Fruit fly (Drosophila melanogaster) whole organism, embryonic: ENCODE results near the gene Hr78.

ENCODE experiments used
- Abd-B ChIP-seq: fragments of 200-800 bp; sonication (Bioruptor generic); optimal IDR thresholded peaks from 2 replicates; lab custom pipeline; 2018; ENCODE audit warnings: missing biosample characterization, mild to moderate bottlenecking, missing genetic modification characterization, moderate library complexity
- CG10274 ChIP-seq: fragments of 200-800 bp; sonication (Bioruptor generic); optimal IDR thresholded peaks from 3 replicates; lab custom pipeline; 2017; ENCODE audit warnings: missing biosample characterization, mild to moderate bottlenecking, missing genetic modification characterization
- CTCF ChIP-seq: fragments of 200-800 bp; sonication (Bioruptor generic); optimal IDR thresholded peaks from 2 replicates; lab custom pipeline; 2017; ENCODE audit warnings: missing biosample characterization, mild to moderate bottlenecking, missing genetic modification characterization, moderate library complexity
- ERR ChIP-seq: fragments of 200-800 bp; sonication (Bioruptor generic); optimal IDR thresholded peaks from 2 replicates; lab custom pipeline; 2016; ENCODE audit warnings: missing biosample characterization, missing genetic modification characterization
- Mrtf ChIP-seq: fragments of 200-800 bp; sonication (Bioruptor generic); IDR thresholded peaks from 3 replicates; pipeline ENCODE4 v1.3.6; 2022; ENCODE audit warnings: missing biosample characterization, missing genetic modification characterization
- NC2β ChIP-seq: fragments of 200-800 bp; sonication (Bioruptor generic); optimal IDR thresholded peaks from 2 replicates; lab custom pipeline; 2016; ENCODE audit warnings: missing biosample characterization, missing genetic modification characterization
- Nf-YA ChIP-seq: fragments of 200-800 bp; sonication (Bioruptor generic); IDR thresholded peaks from 2 replicates; pipeline ENCODE4 v1.3.6; 2022; ENCODE audit warnings: missing biosample characterization, missing genetic modification characterization
- Sry-δ ChIP-seq: fragments of 200-800 bp; sonication (Bioruptor generic); optimal IDR thresholded peaks from 2 replicates; lab custom pipeline; 2016; ENCODE audit warnings: missing biosample characterization, missing genetic modification characterization
- ac ChIP-seq: fragments of 200-800 bp; sonication (Bioruptor generic); optimal IDR thresholded peaks from 3 replicates; lab custom pipeline; 2017; ENCODE audit warnings: missing biosample characterization, mild to moderate bottlenecking, missing genetic modification characterization
- bowl ChIP-seq: fragments of 200-800 bp; sonication (Bioruptor generic); IDR thresholded peaks from 2 replicates; pipeline ENCODE4 v1.3.6; 2022; ENCODE audit warnings: missing biosample characterization, missing genetic modification characterization
- gcm2 ChIP-seq: fragments of 200-800 bp; sonication (Bioruptor generic); optimal IDR thresholded peaks from 2 replicates; lab custom pipeline; 2016; ENCODE audit warnings: missing biosample characterization, missing genetic modification characterization
- lbe ChIP-seq: fragments of 200-800 bp; sonication (Bioruptor generic); optimal IDR thresholded peaks from 2 replicates; lab custom pipeline; 2016; ENCODE audit warnings: missing biosample characterization, mild to moderate bottlenecking, missing genetic modification characterization
- onecut ChIP-seq: fragments of 200-800 bp; sonication (Bioruptor generic); IDR thresholded peaks from 2 replicates; pipeline ENCODE4 v1.3.6; 2022; ENCODE audit warnings: missing biosample characterization, missing genetic modification characterization
- unc-4 ChIP-seq: fragments of 200-800 bp; sonication (Bioruptor generic); IDR thresholded peaks from 2 replicates; pipeline ENCODE4 v1.3.6; 2022; ENCODE audit warnings: missing biosample characterization, missing genetic modification characterization; ENCODE audit not compliant: partially characterized antibody

DNA sequence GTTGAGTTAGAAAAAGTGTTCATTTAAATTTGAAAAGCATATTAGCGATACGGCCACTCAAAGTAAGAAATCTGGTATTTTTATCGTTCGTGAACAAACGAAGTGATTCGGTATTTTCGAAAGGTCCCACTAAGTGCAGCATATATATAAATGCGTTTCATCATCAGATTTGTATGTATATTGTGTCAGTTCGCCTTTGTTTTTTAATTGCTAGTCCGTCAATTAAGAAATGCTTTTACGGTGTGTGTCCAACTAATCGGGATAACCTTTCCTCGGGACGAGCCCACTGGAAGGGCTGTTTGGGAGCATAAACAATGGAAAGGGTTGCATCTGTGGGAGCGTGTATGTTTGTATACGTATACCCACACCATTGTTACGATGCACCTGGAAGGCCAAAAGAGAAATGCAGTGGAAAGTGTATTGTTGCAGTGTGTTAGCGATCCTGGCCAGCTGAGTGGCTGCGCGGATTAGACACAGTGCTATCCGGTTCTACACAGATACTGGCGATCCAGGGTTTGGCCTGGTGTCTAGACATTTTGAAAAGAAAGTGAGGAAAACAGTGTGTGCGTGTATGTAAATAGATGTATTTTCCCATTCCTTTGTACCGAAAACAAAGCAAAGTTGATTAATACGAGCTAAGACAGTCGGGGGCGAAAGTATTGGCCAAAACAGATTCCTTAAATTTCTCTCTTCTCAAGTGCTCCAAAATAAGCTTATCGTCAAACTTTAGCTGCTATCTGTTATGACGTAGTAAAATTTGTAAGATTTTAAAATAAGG lies 26.0 kb upstream of the Hr78 start, which contains the start of gene CG7611:
- TF ChIP-seq CG10274 (GFP tag; lab: Kevin White, UChicago) (no peak), Mrtf (no peak), ac (GFP tag; lab: Kevin White, UChicago) (no peak), Nf-YA (no peak), ERR (GFP tag; lab: Kevin White, UChicago) (no peak), lbe (GFP tag; lab: Kevin White, UChicago) (peak; percentile 11), onecut (GFP tag; lab: Robert Waterston, UW) (no peak), Sry-δ (GFP tag; lab: Kevin White, UChicago) (no peak), Abd-B (GFP tag; lab: Kevin White, UChicago) (no peak), bowl (GFP tag; lab: Robert Waterston, UW) (no peak), CTCF (GFP tag; lab: Kevin White, UChicago) (no peak), unc-4 (GFP tag; lab: Robert Waterston, UW) (no peak), NC2β (no peak), gcm2 (GFP tag; lab: Kevin White, UChicago) (no peak)
